Fruit fly (Drosophila melanogaster): ENCODE results near the gene oaf.
A peak's percentile ranks its signal among the peaks of the same experiment; 100 is the strongest.

oaf gene

dm6 chr2L:2467722-2468372, 24.9 kb upstream of the oaf start:
- TF ChIP-seq dmrt93B (GFP tag; optimal IDR thresholded peaks at IDR 0.05) (peak; percentile 3), psq (GFP tag; optimal IDR thresholded peaks at IDR 0.05) (peak; percentile 38), Hnf4 (GFP tag; optimal IDR thresholded peaks at IDR 0.05) (peak; percentile 6), h (GFP tag; optimal IDR thresholded peaks at IDR 0.05) (peak; percentile 15), HLH106 (tag; optimal IDR thresholded peaks at IDR 0.05) (peak; percentile 61), CrebA (GFP tag; optimal IDR thresholded peaks at IDR 0.05; ENCODE audit: borderline replicate concordance) (no peak), Sp1 (GFP tag; optimal IDR thresholded peaks at IDR 0.05) (peak; percentile 14), OdsH (GFP tag; optimal IDR thresholded peaks at IDR 0.05) (peak; percentile 13), Jra (GFP tag; optimal IDR thresholded peaks at IDR 0.05) (no peak), brk (GFP tag; optimal IDR thresholded peaks at IDR 0.05) (no peak), foxo (GFP tag; optimal IDR thresholded peaks at IDR 0.05) (peak in 1 of 2 experiments; percentile 23)

- TF ChIP-seq HLH106 (tag; optimal IDR thresholded peaks at IDR 0.05) (peak; percentile 31), psq (GFP tag; optimal IDR thresholded peaks at IDR 0.05) (peak; percentile 28), rgr (GFP tag; optimal IDR thresholded peaks at IDR 0.05) (peak; percentile 28), sv (GFP tag; optimal IDR thresholded peaks at IDR 0.05) (no peak), woc (GFP tag; optimal IDR thresholded peaks at IDR 0.05) (peak; percentile 40), h (GFP tag; optimal IDR thresholded peaks at IDR 0.05) (peak; percentile 23), fru (GFP tag; optimal IDR thresholded peaks at IDR 0.05) (peak; percentile 30), dmrt93B (GFP tag; optimal IDR thresholded peaks at IDR 0.05) (no peak), br (GFP tag; optimal IDR thresholded peaks at IDR 0.05) (peak; percentile 6), N (GFP tag; optimal IDR thresholded peaks at IDR 0.05) (no peak), ey (GFP tag; optimal IDR thresholded peaks at IDR 0.05) (peak; percentile 21), GATAd (GFP tag; optimal IDR thresholded peaks at IDR 0.05) (no peak), foxo (GFP tag; optimal IDR thresholded peaks at IDR 0.05) (peak in 1 of 2 experiments; percentile 36), OdsH (GFP tag; optimal IDR thresholded peaks at IDR 0.05) (peak; percentile 35)
Observed at dm6 chr2L:2470585-2470984, 22.2 kb upstream of the oaf start.

dm6 chr2L:2472740-2473139, 20.0 kb upstream of the oaf start:
- no peak for TF ChIP-seq rgr (GFP tag; optimal IDR thresholded peaks at IDR 0.05)
- no peak for TF ChIP-seq HLH106 (tag; optimal IDR thresholded peaks at IDR 0.05)
- TF ChIP-seq N (GFP tag; optimal IDR thresholded peaks at IDR 0.05): no peak
- no peak for TF ChIP-seq h (GFP tag; optimal IDR thresholded peaks at IDR 0.05)
- no peak for TF ChIP-seq Jra (GFP tag; optimal IDR thresholded peaks at IDR 0.05)

dm6 chr2L:2473842-2474386, 18.8 kb upstream of the oaf start:
- TF ChIP-seq CG32264 (GFP tag; optimal IDR thresholded peaks at IDR 0.05) (no peak), N (GFP tag; optimal IDR thresholded peaks at IDR 0.05) (no peak), foxo (GFP tag; optimal IDR thresholded peaks at IDR 0.05) (no peak), dmrt93B (GFP tag; optimal IDR thresholded peaks at IDR 0.05) (no peak), Hnf4 (GFP tag; optimal IDR thresholded peaks at IDR 0.05) (no peak), sage (GFP tag; optimal IDR thresholded peaks at IDR 0.05) (no peak), usp (GFP tag; optimal IDR thresholded peaks at IDR 0.05) (no peak), Rel (GFP tag; optimal IDR thresholded peaks at IDR 0.05) (no peak), Rel (tag; optimal IDR thresholded peaks at IDR 0.05) (no peak), Abd-B (GFP tag; optimal IDR thresholded peaks at IDR 0.05) (no peak), CrebA (GFP tag; optimal IDR thresholded peaks at IDR 0.05; ENCODE audit: borderline replicate concordance) (no peak), brk (GFP tag; optimal IDR thresholded peaks at IDR 0.05) (no peak), GATAd (GFP tag; optimal IDR thresholded peaks at IDR 0.05) (no peak), pan (optimal IDR thresholded peaks at IDR 0.05) (no peak), dl (GFP tag; optimal IDR thresholded peaks at IDR 0.05; ENCODE audit: insufficient read depth in 1 of 2, partially characterized antibody in 2 of 2) (no peak), Myc (optimal IDR thresholded peaks at IDR 0.05) (no peak)

dm6 chr2L:2478326-2478725, 14.4 kb upstream of the oaf start:
- TF ChIP-seq CG32264 (GFP tag; optimal IDR thresholded peaks at IDR 0.05) (no peak), N (GFP tag; optimal IDR thresholded peaks at IDR 0.05) (no peak), Dif (GFP tag; optimal IDR thresholded peaks at IDR 0.05; ENCODE audit: partially characterized antibody) (no peak), sv (GFP tag; optimal IDR thresholded peaks at IDR 0.05) (no peak), foxo (GFP tag; optimal IDR thresholded peaks at IDR 0.05) (no peak), Myc (optimal IDR thresholded peaks at IDR 0.05) (no peak), ey (GFP tag; optimal IDR thresholded peaks at IDR 0.05) (no peak), dl (GFP tag; optimal IDR thresholded peaks at IDR 0.05; ENCODE audit: insufficient read depth in 1 of 2, partially characterized antibody in 2 of 2) (no peak), GATAd (GFP tag; optimal IDR thresholded peaks at IDR 0.05) (no peak), sage (GFP tag; optimal IDR thresholded peaks at IDR 0.05) (no peak), dmrt93B (GFP tag; optimal IDR thresholded peaks at IDR 0.05) (no peak), HLH106 (tag; optimal IDR thresholded peaks at IDR 0.05) (no peak), dsf (GFP tag; optimal IDR thresholded peaks at IDR 0.05; ENCODE audit: borderline replicate concordance) (no peak), Vsx2 (GFP tag; optimal IDR thresholded peaks at IDR 0.05; ENCODE audit: partially characterized antibody) (no peak), CrebA (GFP tag; optimal IDR thresholded peaks at IDR 0.05; ENCODE audit: borderline replicate concordance) (no peak), tai (GFP tag; optimal IDR thresholded peaks at IDR 0.05) (no peak), brk (GFP tag; optimal IDR thresholded peaks at IDR 0.05) (no peak)

Measured in whole organism, wandering third instar larva.